Worm (Caenorhabditis elegans): ENCODE measurements around the gene oac-40.

- no peak for TF ChIP-seq T22C8.4 (GFP tag; IDR thresholded peaks at IDR 0.05)
- no peak for TF ChIP-seq ref-1 (GFP tag; conservative IDR thresholded peaks at IDR 0.05)
- TF ChIP-seq med-1 (GFP tag; optimal IDR thresholded peaks at IDR 0.05; ENCODE audit: insufficient read depth), result no peak
Observed at ce11 chrV:9063134-9063533, 46.6 kb downstream of the oac-40 start.

All from whole organism, midembryonic.